Fruit fly (Drosophila melanogaster): ENCODE results near the gene alpha4GT1.

The alpha4GT1 gene

DNA sequence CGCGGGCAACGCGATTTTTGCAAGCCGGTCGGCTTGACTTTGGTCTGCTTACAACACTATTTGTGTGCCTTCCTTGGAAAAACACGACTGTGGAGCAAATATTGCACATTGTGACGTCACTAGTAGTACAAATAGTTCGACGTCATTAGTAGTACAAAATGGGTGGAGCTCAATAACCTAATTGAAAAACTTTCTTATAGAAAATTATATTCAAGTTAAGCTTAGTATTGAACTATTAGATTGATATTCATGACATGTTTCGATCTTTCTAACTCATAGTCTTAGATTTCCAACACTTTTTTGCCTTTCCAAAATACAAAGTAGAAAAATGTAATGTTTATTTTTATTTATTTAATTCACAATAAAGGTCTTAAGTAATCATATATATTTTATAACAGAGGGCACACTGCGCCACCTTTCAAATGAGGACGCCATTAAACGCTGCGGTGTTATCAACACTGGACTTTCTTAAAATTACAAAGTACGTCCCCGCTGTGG lies 50.5 kb downstream of the alpha4GT1 start, which contains the start of the genes Rrp1 and gammaTub23C (continued):
- TF ChIP-seq dac (GFP tag; optimal IDR thresholded peaks at IDR 0.05), result peak; percentile 79
- TF ChIP-seq CG11902 (GFP tag; optimal IDR thresholded peaks at IDR 0.05), result peak; percentile 93
- peak; percentile 88 for TF ChIP-seq CG8119 (GFP tag; IDR thresholded peaks at IDR 0.05)
- no peak for TF ChIP-seq CG6276 (GFP tag; optimal IDR thresholded peaks at IDR 0.05)
- TF ChIP-seq Eip75B (GFP tag; optimal IDR thresholded peaks at IDR 0.05), result peak; percentile 82
- TF ChIP-seq cyc (GFP tag; optimal IDR thresholded peaks at IDR 0.05), result peak; percentile 88
- peak; percentile 90 for TF ChIP-seq CG6808 (GFP tag; optimal IDR thresholded peaks at IDR 0.05)
- peak; percentile 80 for TF ChIP-seq Ets21C (GFP tag; optimal IDR thresholded peaks at IDR 0.05)
- TF ChIP-seq CG9139 (GFP tag; optimal IDR thresholded peaks at IDR 0.05), result peak; percentile 68
- TF ChIP-seq pdm3 (GFP tag; optimal IDR thresholded peaks at IDR 0.05), result peak; percentile 91
- TF ChIP-seq eg (GFP tag; IDR thresholded peaks at IDR 0.05), result peak; percentile 85
- TF ChIP-seq lz (GFP tag; optimal IDR thresholded peaks at IDR 0.05), result peak; percentile 89
- peak; percentile 92 for TF ChIP-seq acj6 (GFP tag; optimal IDR thresholded peaks at IDR 0.05)
- TF ChIP-seq CG1621 (tag; optimal IDR thresholded peaks at IDR 0.05), result peak; percentile 66
- TF ChIP-seq Sox15 (GFP tag; optimal IDR thresholded peaks at IDR 0.05), result peak; percentile 94
- TF ChIP-seq CG3032 (tag; optimal IDR thresholded peaks at IDR 0.05), result peak; percentile 90
- TF ChIP-seq CG6854 (GFP tag; optimal IDR thresholded peaks at IDR 0.05), result peak; percentile 40
- TF ChIP-seq CG31627 (GFP tag; optimal IDR thresholded peaks at IDR 0.05), result peak; percentile 90
- peak; percentile 94 for TF ChIP-seq esn (GFP tag; optimal IDR thresholded peaks at IDR 0.05)
- peak; percentile 87 for TF ChIP-seq Ets96B (tag; optimal IDR thresholded peaks at IDR 0.05)
- TF ChIP-seq fkh (GFP tag; optimal IDR thresholded peaks at IDR 0.05), result peak; percentile 92
- peak; percentile 88 for TF ChIP-seq fd59A (GFP tag; optimal IDR thresholded peaks at IDR 0.05)

All from whole organism, prepupa.